Worm (Caenorhabditis elegans) whole organism, L3 larva: Measurements from ENCODE around the gene K08F8.15.

Experiments
- R02D3.7 ChIP-seq: fragments of 150-350 bp; optimal IDR thresholded peaks from 2 replicates; lab custom pipeline; 2014; ENCODE audit warnings: missing biosample characterization, missing genetic modification characterization
- ZK546.5 ChIP-seq: sonication (generic microtip); optimal IDR thresholded peaks from 2 replicates; lab custom pipeline; 2017; ENCODE audit warnings: missing biosample characterization, missing genetic modification characterization
- ama-1 ChIP-seq: fragments of 150-350 bp; optimal IDR thresholded peaks from 2 replicates; lab custom pipeline; 2018
- ceh-16 ChIP-seq: sonication (generic microtip); optimal IDR thresholded peaks from 2 replicates; lab custom pipeline; 2017; ENCODE audit warnings: missing biosample characterization, missing genetic modification characterization
- ceh-28 ChIP-seq: fragments of 150-350 bp; optimal IDR thresholded peaks from 2 replicates; lab custom pipeline; 2014; ENCODE audit warnings: missing biosample characterization, missing genetic modification reagents, missing genetic modification characterization
- ceh-82 ChIP-seq: fragments of 150-350 bp; optimal IDR thresholded peaks from 2 replicates; lab custom pipeline; 2014; ENCODE audit warnings: missing biosample characterization, missing genetic modification characterization
- ceh-9 ChIP-seq: sonication (generic microtip); optimal IDR thresholded peaks from 2 replicates; lab custom pipeline; 2018; ENCODE audit warnings: missing biosample characterization, missing genetic modification characterization
- daf-12 ChIP-seq: fragments of 150-350 bp; optimal IDR thresholded peaks from 2 replicates; lab custom pipeline; 2014; ENCODE audit warnings: missing biosample characterization, missing genetic modification reagents, missing genetic modification characterization
- egl-27 ChIP-seq: sonication (generic microtip); optimal IDR thresholded peaks from 4 replicates; lab custom pipeline; 2017; ENCODE audit warnings: missing biosample characterization, missing genetic modification reagents, missing genetic modification characterization
- elt-1 ChIP-seq: fragments of 150-350 bp; optimal IDR thresholded peaks from 2 replicates; lab custom pipeline; 2014; ENCODE audit warnings: missing biosample characterization, missing genetic modification characterization
- elt-2 ChIP-seq: sonication (generic microtip); optimal IDR thresholded peaks from 2 replicates; lab custom pipeline; 2016; ENCODE audit warnings: missing genetic modification reagents, mild to moderate bottlenecking, missing genetic modification characterization, missing compliant biosample characterization
- eor-1 ChIP-seq, 2 experiments: fragments of 150-350 bp; optimal IDR thresholded peaks; 2 replicates each; lab custom pipeline; 2014 to 2018; ENCODE audit warnings: missing biosample characterization in 2 of 2, missing genetic modification characterization in 2 of 2
- fkh-10 ChIP-seq: sonication (generic microtip); optimal IDR thresholded peaks from 2 replicates; lab custom pipeline; 2017; ENCODE audit warnings: missing biosample characterization, missing genetic modification reagents, missing genetic modification characterization
- fkh-2 ChIP-seq: fragments of 150-350 bp; optimal IDR thresholded peaks from 2 replicates; lab custom pipeline; 2014; ENCODE audit warnings: missing biosample characterization, missing genetic modification reagents, missing genetic modification characterization
- jun-1 ChIP-seq: fragments of 150-350 bp; optimal IDR thresholded peaks from 2 replicates; lab custom pipeline; 2014; ENCODE audit warnings: missing biosample characterization, missing genetic modification reagents, missing genetic modification characterization
- lin-39 ChIP-seq: fragments of 150-350 bp; optimal IDR thresholded peaks from 2 replicates; lab custom pipeline; 2018; ENCODE audit warnings: missing biosample characterization, missing genetic modification reagents, missing genetic modification characterization
- lsy-12 ChIP-seq: sonication (generic microtip); optimal IDR thresholded peaks from 2 replicates; lab custom pipeline; 2016; ENCODE audit warnings: mild to moderate bottlenecking, missing genetic modification characterization, missing compliant biosample characterization
- mdl-1 ChIP-seq: fragments of 150-350 bp; optimal IDR thresholded peaks from 2 replicates; lab custom pipeline; 2014; ENCODE audit warnings: missing biosample characterization, missing genetic modification characterization
- nfya-1 ChIP-seq: sonication (generic microtip); optimal IDR thresholded peaks from 2 replicates; lab custom pipeline; 2017; ENCODE audit warnings: missing genetic modification characterization, mild to moderate bottlenecking, missing compliant biosample characterization, antibody characterized with exemption, moderate library complexity; ENCODE audit not compliant: insufficient read depth
- nhr-11 ChIP-seq: fragments of 150-350 bp; optimal IDR thresholded peaks from 2 replicates; lab custom pipeline; 2014; ENCODE audit warnings: missing biosample characterization, missing genetic modification characterization
- nhr-12 ChIP-seq: fragments of 150-350 bp; optimal IDR thresholded peaks from 2 replicates; lab custom pipeline; 2014; ENCODE audit warnings: missing biosample characterization, missing genetic modification characterization
- nhr-23 ChIP-seq: fragments of 150-350 bp; optimal IDR thresholded peaks from 2 replicates; lab custom pipeline; 2014; ENCODE audit warnings: missing biosample characterization, missing genetic modification reagents, missing genetic modification characterization
- nhr-237 ChIP-seq: fragments of 150-350 bp; optimal IDR thresholded peaks from 2 replicates; lab custom pipeline; 2014; ENCODE audit warnings: missing biosample characterization, missing genetic modification characterization
- nhr-25 ChIP-seq: sonication (generic microtip); optimal IDR thresholded peaks from 2 replicates; lab custom pipeline; 2017; ENCODE audit warnings: missing biosample characterization, missing genetic modification characterization
- nhr-43 ChIP-seq: sonication (generic microtip); optimal IDR thresholded peaks from 2 replicates; lab custom pipeline; 2016; ENCODE audit warnings: mild to moderate bottlenecking, missing genetic modification characterization, missing compliant biosample characterization; ENCODE audit not compliant: poor library complexity, severe bottlenecking
- nhr-67 ChIP-seq: fragments of 150-350 bp; optimal IDR thresholded peaks from 2 replicates; lab custom pipeline; 2014; ENCODE audit warnings: missing biosample characterization, missing genetic modification characterization
- nhr-76 ChIP-seq: fragments of 150-350 bp; sonication (generic microtip); optimal IDR thresholded peaks from 5 replicates; lab custom pipeline; 2014; ENCODE audit warnings: missing biosample characterization, missing genetic modification characterization
- nhr-77 ChIP-seq: fragments of 150-350 bp; optimal IDR thresholded peaks from 2 replicates; lab custom pipeline; 2014; ENCODE audit warnings: missing biosample characterization, missing genetic modification characterization
- pha-4 ChIP-seq: fragments of 150-350 bp; optimal IDR thresholded peaks from 2 replicates; lab custom pipeline; 2014; ENCODE audit warnings: missing biosample characterization, missing genetic modification reagents, missing genetic modification characterization
- pqm-1 ChIP-seq: fragments of 150-350 bp; optimal IDR thresholded peaks from 2 replicates; lab custom pipeline; 2017; ENCODE audit warnings: missing biosample characterization, missing genetic modification characterization, inconsistent platforms
- skn-1 ChIP-seq: fragments of 150-350 bp; optimal IDR thresholded peaks from 2 replicates; lab custom pipeline; 2014; ENCODE audit warnings: missing biosample characterization, missing genetic modification characterization
- snpc-4 ChIP-seq: fragments of 150-350 bp; optimal IDR thresholded peaks from 2 replicates; lab custom pipeline; 2014; ENCODE audit warnings: missing biosample characterization, missing genetic modification characterization
- tbx-2 ChIP-seq: sonication (generic microtip); optimal IDR thresholded peaks from 2 replicates; lab custom pipeline; 2016; ENCODE audit warnings: mild to moderate bottlenecking, missing genetic modification characterization, missing compliant biosample characterization
- unc-39 ChIP-seq: sonication (generic microtip); optimal IDR thresholded peaks from 4 replicates; lab custom pipeline; 2017; ENCODE audit warnings: missing biosample characterization, missing genetic modification characterization
- unc-62 ChIP-seq: fragments of 150-350 bp; sonication (generic microtip); optimal IDR thresholded peaks from 4 replicates; lab custom pipeline; 2014; ENCODE audit warnings: missing biosample characterization, missing genetic modification reagents, missing genetic modification characterization
- zag-1 ChIP-seq: fragments of 150-350 bp; optimal IDR thresholded peaks from 2 replicates; lab custom pipeline; 2014; ENCODE audit warnings: missing biosample characterization, missing genetic modification characterization
- ztf-4 ChIP-seq: fragments of 150-350 bp; optimal IDR thresholded peaks from 2 replicates; lab custom pipeline; 2014; ENCODE audit warnings: missing biosample characterization, missing genetic modification characterization

Gene K08F8.15

DNA sequence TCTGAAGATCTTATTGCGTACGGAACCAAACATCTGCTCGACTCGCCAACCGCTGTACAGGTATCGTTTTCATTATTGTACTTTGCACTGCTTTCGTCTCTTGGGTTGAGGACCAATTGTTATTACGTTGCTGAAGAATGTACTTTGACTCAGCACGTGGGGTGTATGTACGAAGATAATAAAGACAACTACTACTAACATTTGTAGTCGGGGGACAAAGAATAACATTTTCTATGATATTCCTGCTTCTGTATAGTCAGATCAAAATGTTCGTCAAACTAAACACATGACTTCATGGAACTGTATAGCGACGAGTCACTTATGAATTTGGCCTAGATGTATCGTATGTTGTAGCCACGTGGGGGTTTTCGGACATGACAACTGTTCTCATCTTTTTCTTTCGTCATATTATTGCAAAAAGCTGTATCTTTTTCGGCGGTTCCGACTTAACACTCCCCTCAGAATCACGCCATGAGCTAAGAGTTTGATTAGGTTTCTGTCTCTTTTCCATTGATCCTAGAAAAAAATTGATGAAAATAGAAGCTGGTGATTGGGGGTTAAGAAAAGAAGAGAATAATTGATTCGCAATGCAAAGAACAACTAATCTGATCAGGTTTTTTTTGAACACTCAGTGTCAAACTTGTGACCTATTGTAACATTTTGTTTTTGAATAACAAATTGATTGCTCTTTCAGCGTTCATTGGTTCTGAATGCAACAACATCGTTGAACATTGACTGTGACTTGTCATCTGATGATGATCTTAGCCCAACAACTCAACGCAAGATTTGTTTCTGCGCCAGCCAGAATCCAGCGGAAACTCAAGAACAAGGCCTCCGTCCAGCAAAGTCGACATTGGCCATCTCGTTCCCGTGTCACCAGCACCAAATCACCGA, 21.8 kb upstream of the K08F8.15 start:
- TF ChIP-seq nfya-1 (peak; percentile 37), elt-1 (no peak), nhr-23 (tag; lab: Kevin White, UChicago) (peak; percentile 67), zag-1 (tag; lab: Kevin White, UChicago) (no peak), unc-62 (GFP tag; lab: Kevin White, UChicago) (no peak), egl-27 (tag; lab: Kevin White, UChicago) (no peak), nhr-76 (tag; lab: Kevin White, UChicago) (no peak), lin-39 (tag; lab: Kevin White, UChicago) (peak; percentile 47), ceh-82 (tag; lab: Kevin White, UChicago) (no peak), pha-4 (peak; percentile 41), ztf-4 (tag; lab: Kevin White, UChicago) (peak; percentile 4), nhr-43 (tag; lab: Kevin White, UChicago) (peak; percentile 36), nhr-25 (tag; lab: Kevin White, UChicago) (peak; percentile 85), jun-1 (peak; percentile 20), ceh-16 (tag; lab: Kevin White, UChicago) (no peak), pqm-1 (tag; lab: Kevin White, UChicago) (peak; percentile 3), elt-2 (tag; lab: Kevin White, UChicago) (peak; percentile 24), skn-1 (tag; lab: Kevin White, UChicago) (no peak), mdl-1 (peak; percentile 14), ama-1 (lab: Kevin White, UChicago) (peak; percentile 96), fkh-2 (tag; lab: Kevin White, UChicago) (no peak)

DNA sequence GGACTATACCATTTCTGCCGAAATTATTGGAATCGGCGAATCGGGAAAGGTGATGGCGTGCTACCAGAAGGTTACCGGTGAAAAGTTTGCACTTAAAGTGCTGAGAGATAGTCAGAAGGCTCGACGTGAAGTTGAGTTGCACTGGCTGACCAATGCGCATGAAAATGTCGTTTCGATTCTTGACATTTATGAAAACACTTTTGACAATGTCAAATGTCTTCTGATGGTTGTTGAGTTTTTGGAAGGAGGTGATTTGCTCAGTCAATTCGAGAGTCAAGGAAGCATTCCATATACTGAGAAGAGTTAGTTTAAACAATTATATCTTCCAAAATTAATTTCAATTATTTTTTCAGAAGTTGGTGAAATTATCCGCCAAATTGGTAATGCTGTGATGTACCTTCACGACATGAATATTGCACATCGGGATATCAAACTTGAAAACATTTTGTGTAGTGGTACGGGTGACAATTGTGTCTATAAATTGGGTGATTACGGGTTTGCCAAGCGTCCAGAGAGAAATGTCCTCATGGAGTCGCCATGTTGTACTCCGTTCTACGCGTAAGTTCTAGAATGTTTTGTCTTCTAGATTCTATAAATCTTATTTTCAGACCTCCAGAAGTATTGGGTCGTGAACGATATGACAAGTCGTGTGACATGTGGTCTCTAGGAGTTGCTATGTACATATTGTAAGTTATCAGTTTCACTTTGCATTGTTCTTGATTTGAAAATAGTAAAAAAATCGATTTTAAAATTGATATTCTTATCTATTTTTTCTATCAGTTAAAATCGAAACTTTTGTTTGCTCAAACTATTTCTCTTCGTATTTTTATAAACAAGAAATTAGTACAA, 20.9 kb upstream of the K08F8.15 start:
- peak; percentile 97 for TF ChIP-seq ama-1 (lab: Kevin White, UChicago)
- TF ChIP-seq nhr-25 (tag; lab: Kevin White, UChicago) = peak; percentile 6
- TF ChIP-seq pha-4 = peak; percentile 58
- no peak for TF ChIP-seq daf-12 (tag; lab: Kevin White, UChicago)
- TF ChIP-seq fkh-2 (tag; lab: Kevin White, UChicago) = no peak
- peak; percentile 72 for TF ChIP-seq nhr-43 (tag; lab: Kevin White, UChicago)
- no peak for TF ChIP-seq ceh-28 (tag; lab: Kevin White, UChicago)

DNA sequence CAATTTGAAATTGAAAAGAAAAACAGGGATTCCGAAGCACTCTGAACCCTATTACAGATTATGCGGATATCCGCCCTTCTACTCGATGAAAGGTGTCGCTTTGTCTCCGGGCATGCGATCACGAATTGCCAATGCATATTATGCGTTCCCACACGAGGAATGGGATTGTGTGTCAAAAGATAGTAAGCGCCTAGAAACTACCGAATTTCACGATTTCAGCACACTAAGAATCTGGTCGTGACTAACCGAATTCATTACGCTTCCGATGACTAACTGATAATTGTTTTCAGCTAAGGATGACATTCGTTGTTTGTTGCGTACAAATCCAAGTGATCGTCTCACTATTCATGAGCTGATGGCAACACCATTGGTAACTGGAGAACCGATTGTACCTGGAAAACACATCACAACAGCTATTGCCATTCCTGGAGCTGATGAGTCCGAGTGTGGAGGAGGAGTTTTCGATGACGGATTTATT, 20.3 kb upstream of the K08F8.15 start:
- TF ChIP-seq ztf-4 (tag; lab: Kevin White, UChicago) (peak; percentile 20), elt-2 (tag; lab: Kevin White, UChicago) (no peak), nhr-76 (tag; lab: Kevin White, UChicago) (no peak), lin-39 (tag; lab: Kevin White, UChicago) (peak; percentile 32), nhr-67 (tag; lab: Kevin White, UChicago) (no peak), nhr-25 (tag; lab: Kevin White, UChicago) (peak; percentile 79), ZK546.5 (no peak), nhr-43 (tag; lab: Kevin White, UChicago) (peak; percentile 69), fkh-2 (tag; lab: Kevin White, UChicago) (no peak), lsy-12 (no peak), ama-1 (lab: Kevin White, UChicago) (peak; percentile 92)

DNA sequence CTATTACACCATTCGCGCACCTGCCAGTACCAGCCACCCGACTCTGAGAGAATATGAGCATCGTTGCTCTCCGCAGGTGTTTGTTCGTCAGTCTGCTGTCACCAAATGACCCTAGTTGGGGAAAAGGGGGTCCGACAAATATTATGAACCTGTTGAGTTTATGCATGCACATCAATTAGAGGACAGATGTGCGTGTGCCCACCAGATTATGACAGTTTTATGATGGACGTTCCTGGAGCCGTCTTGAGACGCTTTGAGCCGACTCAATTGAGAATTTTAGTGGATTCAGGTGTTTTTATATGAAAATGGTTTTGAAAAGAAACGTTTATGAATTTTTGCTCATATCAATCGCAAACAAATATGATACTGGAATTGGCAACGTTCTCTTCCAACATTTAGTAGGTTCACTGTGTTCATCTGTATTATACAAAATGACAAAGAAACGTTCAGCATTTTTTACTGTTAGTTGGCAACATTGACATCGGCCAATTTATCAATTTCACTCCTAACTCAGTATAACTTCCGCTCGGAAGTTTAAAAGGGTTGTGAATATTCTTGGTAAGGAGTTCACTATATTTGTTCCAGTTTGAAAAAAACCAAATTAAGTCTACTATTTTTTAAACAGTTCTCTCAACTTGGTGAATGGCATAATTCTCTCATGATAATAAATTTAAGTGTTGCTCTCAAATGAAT, 19.2 kb upstream of the K08F8.15 start:
- TF ChIP-seq ceh-16 (tag; lab: Kevin White, UChicago) (no peak), pqm-1 (tag; lab: Kevin White, UChicago) (no peak), nhr-12 (no peak), snpc-4 (tag; lab: Kevin White, UChicago) (no peak), fkh-2 (tag; lab: Kevin White, UChicago) (no peak), zag-1 (tag; lab: Kevin White, UChicago) (no peak), mdl-1 (no peak), eor-1 (tag; optimal IDR thresholded peaks at IDR 0.05; lab: Kevin White, UChicago) (no peak), elt-2 (tag; lab: Kevin White, UChicago) (peak; percentile 60), nhr-76 (tag; lab: Kevin White, UChicago) (peak; percentile 33), fkh-10 (GFP tag; lab: Kevin White, UChicago) (no peak), tbx-2 (tag; lab: Kevin White, UChicago) (peak; percentile 70), nhr-77 (no peak), nhr-43 (tag; lab: Kevin White, UChicago) (peak; percentile 95), elt-1 (no peak), lsy-12 (peak; percentile 55), ceh-28 (tag; lab: Kevin White, UChicago) (no peak), jun-1 (no peak), skn-1 (tag; lab: Kevin White, UChicago) (no peak), nhr-11 (no peak), R02D3.7 (peak; percentile 30), nhr-237 (tag; lab: Kevin White, UChicago) (no peak), ceh-9 (tag; lab: Kevin White, UChicago) (no peak), unc-39 (tag; lab: Kevin White, UChicago) (no peak), pha-4 (no peak), nhr-67 (tag; lab: Kevin White, UChicago) (no peak), ama-1 (lab: Kevin White, UChicago) (peak; percentile 99)
